Worm (Caenorhabditis elegans) whole organism, midembryonic: Measurements from ENCODE around the gene F52C6.4.

ENCODE experiments used
- T22C8.4 ChIP-seq: fragments of 200-800 bp; sonication (Bioruptor generic); IDR thresholded peaks from 2 replicates; pipeline ENCODE4 v1.3.6; 2022; ENCODE audit warnings: missing genetic modification characterization, missing compliant biosample characterization
- flt-1 ChIP-seq: fragments of 200-800 bp; sonication (Bioruptor generic); IDR thresholded peaks from 2 replicates; pipeline ENCODE4 v1.3.6; 2022; ENCODE audit warnings: missing genetic modification characterization, missing compliant biosample characterization
- med-1 ChIP-seq: sonication (generic microtip); optimal IDR thresholded peaks from 2 replicates; lab custom pipeline; 2017; ENCODE audit warnings: missing genetic modification characterization, mild to moderate bottlenecking, missing compliant biosample characterization, antibody characterized with exemption, missing genetic modification reagents; ENCODE audit not compliant: insufficient read depth
- tab-1 ChIP-seq: fragments of 200-800 bp; sonication (Bioruptor generic); IDR thresholded peaks from 2 replicates; pipeline ENCODE4 v1.3.6; 2022; ENCODE audit warnings: missing genetic modification characterization, missing compliant biosample characterization
- ztf-29 ChIP-seq: fragments of 200-800 bp; sonication (Bioruptor generic); IDR thresholded peaks from 2 replicates; pipeline ENCODE4 v1.3.6; 2022; ENCODE audit warnings: missing genetic modification reagents, missing genetic modification characterization, missing compliant biosample characterization

ce11 chrII:1949119-1949518 is 26.2 kb downstream of the F52C6.4 start:
- TF ChIP-seq flt-1: no peak
- TF ChIP-seq med-1 (GFP tag; lab: Kevin White, UChicago): no peak
- TF ChIP-seq T22C8.4 (GFP tag; lab: Robert Waterston, UW): no peak
- TF ChIP-seq ztf-29 (GFP tag; lab: Robert Waterston, UW): no peak
- no peak for TF ChIP-seq tab-1 (GFP tag; lab: Robert Waterston, UW)
